Worm (Caenorhabditis elegans) whole organism, L4/young adult: ENCODE results near the gene R04B3.3.

Experiments
- W03F9.2 ChIP-seq: fragments of 150-350 bp; optimal IDR thresholded peaks from 2 replicates; lab custom pipeline; 2014; ENCODE audit warnings: missing biosample characterization, missing genetic modification characterization
- dao-5 ChIP-seq: sonication (generic microtip); optimal IDR thresholded peaks from 2 replicates; lab custom pipeline; 2016; ENCODE audit warnings: missing genotype, missing genetic modification characterization, moderate library complexity, missing compliant biosample characterization
- him-1 ChIP-seq: sonication (generic microtip); optimal IDR thresholded peaks from 2 replicates; lab custom pipeline; 2016; ENCODE audit warnings: missing genotype, missing genetic modification reagents, missing genetic modification characterization, missing compliant biosample characterization

DNA sequence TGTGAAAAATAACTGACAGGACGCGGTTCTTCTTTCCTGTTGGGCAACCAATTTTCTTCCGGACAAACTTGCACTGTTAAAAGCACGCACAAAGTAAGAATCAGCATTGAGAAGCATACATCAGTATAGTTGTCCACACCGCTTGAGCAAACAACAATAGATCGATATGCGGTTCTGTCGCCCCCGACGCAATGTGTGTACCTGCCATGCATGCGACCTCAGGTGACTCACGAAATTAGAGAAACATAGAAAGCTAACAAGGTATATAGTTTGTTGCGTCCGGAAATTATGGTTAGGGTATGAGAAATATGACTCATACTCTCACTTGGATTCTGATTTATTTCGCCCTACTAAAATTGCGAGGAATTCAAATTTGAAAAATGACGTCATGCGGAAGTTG is 6.8 kb upstream of the R04B3.3 start, which contains the start of gene K02E10.6:
- TF ChIP-seq him-1 (no peak), dao-5 (tag; lab: Kevin White, UChicago) (no peak), W03F9.2 (tag; lab: Kevin White, UChicago) (no peak)
